Fruit fly (Drosophila melanogaster) whole organism, wandering third instar larva: ENCODE measurements around the gene Cow.

Experiments
- CG32264 ChIP-seq: fragments of 200-800 bp; sonication (Bioruptor generic); optimal IDR thresholded peaks from 2 replicates; lab custom pipeline; 2016; ENCODE audit warnings: missing biosample characterization, missing genetic modification characterization
- CG9705 ChIP-seq: fragments of 200-800 bp; sonication (Bioruptor generic); optimal IDR thresholded peaks from 2 replicates; lab custom pipeline; 2018; ENCODE audit warnings: missing biosample characterization, mild to moderate bottlenecking, missing genetic modification characterization
- CrebA ChIP-seq: fragments of 200-800 bp; sonication (Bioruptor generic); optimal IDR thresholded peaks from 2 replicates; lab custom pipeline; 2016; ENCODE audit warnings: missing biosample characterization, mild to moderate bottlenecking, missing genetic modification characterization, borderline replicate concordance
- Dfd ChIP-seq: fragments of >200 bp; optimal IDR thresholded peaks from 2 replicates; lab custom pipeline; 2017; ENCODE audit warnings: missing biosample characterization, missing genetic modification characterization
- Dif ChIP-seq: fragments of 200-275, 200-300 bp; sonication (Bioruptor generic); optimal IDR thresholded peaks from 2 replicates; lab custom pipeline; 2018; ENCODE audit warnings: missing biosample characterization, missing genetic modification characterization; ENCODE audit not compliant: partially characterized antibody
- GATAd ChIP-seq: sonication (Bioruptor generic); optimal IDR thresholded peaks from 2 replicates; lab custom pipeline; 2016; ENCODE audit warnings: missing biosample characterization, missing genetic modification characterization
- HLH106 ChIP-seq: fragments of 200-800 bp; optimal IDR thresholded peaks from 3 replicates; lab custom pipeline; 2019; ENCODE audit warnings: missing biosample characterization, mild to moderate bottlenecking, missing genetic modification characterization, moderate library complexity
- Hnf4 ChIP-seq: fragments of 200-800 bp; sonication (Bioruptor generic); optimal IDR thresholded peaks from 2 replicates; lab custom pipeline; 2016; ENCODE audit warnings: missing biosample characterization, mild to moderate bottlenecking, missing genetic modification characterization
- Hr78 ChIP-seq: fragments of >200 bp; optimal IDR thresholded peaks from 2 replicates; lab custom pipeline; 2017; ENCODE audit warnings: missing biosample characterization, missing genetic modification characterization
- Hr83 ChIP-seq: fragments of 200-300 bp; sonication (Bioruptor generic); optimal IDR thresholded peaks from 2 replicates; lab custom pipeline; 2016; ENCODE audit warnings: missing biosample characterization, mild to moderate bottlenecking, missing genetic modification characterization, moderate library complexity; ENCODE audit not compliant: poor library complexity, severe bottlenecking
- Jra ChIP-seq: sonication (Bioruptor generic); optimal IDR thresholded peaks from 2 replicates; lab custom pipeline; 2016; ENCODE audit warnings: missing biosample characterization, missing genetic modification characterization
- Mio ChIP-seq: sonication (Bioruptor generic); optimal IDR thresholded peaks from 2 replicates; lab custom pipeline; 2016; ENCODE audit warnings: missing biosample characterization, missing genetic modification characterization
- Myc ChIP-seq: fragments of >200 bp; optimal IDR thresholded peaks from 2 replicates; lab custom pipeline; 2017
- N ChIP-seq: fragments of >200 bp; optimal IDR thresholded peaks from 2 replicates; lab custom pipeline; 2018; ENCODE audit warnings: missing biosample characterization, missing external identifiers, missing genetic modification characterization
- OdsH ChIP-seq: fragments of 200-800 bp; sonication (Bioruptor generic); optimal IDR thresholded peaks from 2 replicates; lab custom pipeline; 2016; ENCODE audit warnings: missing biosample characterization, mild to moderate bottlenecking, missing genetic modification characterization
- Rel ChIP-seq, 2 experiments: fragments of 200-800 bp; sonication (Bioruptor generic) in 1 of 2; optimal IDR thresholded peaks; 2 replicates in 1 of 2; 3 replicates in 1 of 2; lab custom pipeline; 2016 to 2019; ENCODE audit warnings: mild to moderate bottlenecking in 2 of 2, missing biosample characterization in 2 of 2, missing genetic modification characterization in 2 of 2, moderate library complexity in 1 of 2
- Sp1 ChIP-seq: fragments of 200-800 bp; sonication (Bioruptor generic); optimal IDR thresholded peaks from 3 replicates; lab custom pipeline; 2019; ENCODE audit warnings: missing biosample characterization, mild to moderate bottlenecking, missing genetic modification characterization, moderate library complexity
- Vsx2 ChIP-seq: fragments of 200-300, 225-300 bp; sonication (Bioruptor generic); optimal IDR thresholded peaks from 2 replicates; lab custom pipeline; 2018; ENCODE audit warnings: missing biosample characterization, missing genetic modification characterization; ENCODE audit not compliant: partially characterized antibody
- br ChIP-seq: fragments of 200-800 bp; sonication (Bioruptor generic); optimal IDR thresholded peaks from 2 replicates; lab custom pipeline; 2016; ENCODE audit warnings: missing biosample characterization, missing genetic modification characterization
- brk ChIP-seq: fragments of 200-800 bp; sonication (Bioruptor generic); optimal IDR thresholded peaks from 2 replicates; lab custom pipeline; 2016; ENCODE audit warnings: missing biosample characterization, mild to moderate bottlenecking, missing genetic modification characterization
- dl ChIP-seq, 2 experiments: fragments of 175-275, 200-275 bp in 1 of 2; fragments of 200-275 bp in 1 of 2; sonication (Bioruptor generic); optimal IDR thresholded peaks; lab custom pipeline; 2018; ENCODE audit warnings: mild to moderate bottlenecking in 2 of 2, missing biosample characterization in 2 of 2, missing genetic modification characterization in 2 of 2, moderate library complexity in 2 of 2; ENCODE audit not compliant: partially characterized antibody in 2 of 2, insufficient read depth in 1 of 2
- dmrt93B ChIP-seq: fragments of 200-800 bp; sonication (Bioruptor generic); optimal IDR thresholded peaks from 2 replicates; lab custom pipeline; 2018; ENCODE audit warnings: missing biosample characterization, mild to moderate bottlenecking, missing genetic modification characterization
- dsf ChIP-seq: sonication (Bioruptor generic); optimal IDR thresholded peaks from 2 replicates; lab custom pipeline; 2016; ENCODE audit warnings: missing biosample characterization, missing genetic modification characterization, borderline replicate concordance
- ey ChIP-seq: fragments of 200-800 bp; sonication (Bioruptor generic); optimal IDR thresholded peaks from 2 replicates; lab custom pipeline; 2016; ENCODE audit warnings: missing biosample characterization, missing genetic modification characterization
- foxo ChIP-seq, 2 experiments: fragments of 200-800 bp; sonication (Bioruptor generic); optimal IDR thresholded peaks; 2 replicates in 1 of 2; 3 replicates in 1 of 2; lab custom pipeline; 2016 to 2017; ENCODE audit warnings: missing biosample characterization in 2 of 2, missing genetic modification characterization in 2 of 2
- fru ChIP-seq: fragments of 200-800 bp; sonication (Bioruptor generic); optimal IDR thresholded peaks from 3 replicates; lab custom pipeline; 2016; ENCODE audit warnings: missing biosample characterization, mild to moderate bottlenecking, missing genetic modification characterization
- h ChIP-seq: fragments of 200-800 bp; sonication (Bioruptor generic); optimal IDR thresholded peaks from 3 replicates; lab custom pipeline; 2016; ENCODE audit warnings: missing biosample characterization, mild to moderate bottlenecking, missing genetic modification characterization
- lola ChIP-seq: fragments of >200 bp; optimal IDR thresholded peaks from 2 replicates; lab custom pipeline; 2017; ENCODE audit warnings: missing biosample characterization, missing genetic modification characterization
- psq ChIP-seq: fragments of 200-800 bp; sonication (Bioruptor generic); optimal IDR thresholded peaks from 3 replicates; lab custom pipeline; 2017; ENCODE audit warnings: missing biosample characterization, mild to moderate bottlenecking, missing genetic modification characterization, moderate library complexity
- rgr ChIP-seq: fragments of 200-800 bp; sonication (Bioruptor generic); optimal IDR thresholded peaks from 3 replicates; lab custom pipeline; 2016; ENCODE audit warnings: missing biosample characterization, mild to moderate bottlenecking, missing genetic modification characterization
- sage ChIP-seq: fragments of 200-800 bp; sonication (Bioruptor generic); optimal IDR thresholded peaks from 2 replicates; lab custom pipeline; 2016; ENCODE audit warnings: missing biosample characterization, mild to moderate bottlenecking, missing genetic modification characterization
- sv ChIP-seq: fragments of 200-800 bp; sonication (Bioruptor generic); optimal IDR thresholded peaks from 3 replicates; lab custom pipeline; 2016; ENCODE audit warnings: missing biosample characterization, missing genetic modification characterization
- tai ChIP-seq: sonication (Bioruptor generic); optimal IDR thresholded peaks from 2 replicates; lab custom pipeline; 2016; ENCODE audit warnings: missing biosample characterization, missing genetic modification characterization
- usp ChIP-seq: fragments of >200 bp; optimal IDR thresholded peaks from 2 replicates; lab custom pipeline; 2017; ENCODE audit warnings: missing biosample characterization, missing genetic modification characterization
- woc ChIP-seq: sonication (Bioruptor generic); optimal IDR thresholded peaks from 2 replicates; lab custom pipeline; 2016; ENCODE audit warnings: missing biosample characterization, mild to moderate bottlenecking, missing genetic modification characterization

Gene Cow

dm6 chr3R:23156347-23156864, 43.9 kb upstream of the Cow start:
- no peak for TF ChIP-seq N (GFP tag; lab: Kevin White, UChicago)
- no peak for TF ChIP-seq CG9705 (GFP tag; lab: Kevin White, UChicago)
- no peak for TF ChIP-seq rgr (GFP tag; lab: Kevin White, UChicago)
- TF ChIP-seq Myc, result no peak
- no peak for TF ChIP-seq woc (GFP tag; lab: Kevin White, UChicago)

dm6 chr3R:23149021-23149571, 36.6 kb upstream of the Cow start:
- no peak for TF ChIP-seq Dif (GFP tag; lab: Kevin White, UChicago)
- TF ChIP-seq Vsx2, result no peak
- peak; percentile 22 for TF ChIP-seq sage
- TF ChIP-seq dmrt93B (GFP tag; lab: Kevin White, UChicago), result peak; percentile 78
- no peak for TF ChIP-seq Hr83 (GFP tag; lab: Kevin White, UChicago)
- peak; percentile 76 for TF ChIP-seq OdsH (GFP tag; lab: Kevin White, UChicago)
- peak; percentile 47 for TF ChIP-seq tai (GFP tag; lab: Kevin White, UChicago)
- peak; percentile 55 for TF ChIP-seq ey (GFP tag; lab: Kevin White, UChicago)
- TF ChIP-seq Hnf4 (GFP tag; lab: Kevin White, UChicago), result peak; percentile 51
- TF ChIP-seq dl (GFP tag; optimal IDR thresholded peaks at IDR 0.05; lab: Kevin White, UChicago; ENCODE audit: insufficient read depth in 1 of 2, partially characterized antibody in 2 of 2), result no peak
- TF ChIP-seq HLH106 (tag; lab: Kevin White, UChicago), result peak; percentile 83
- no peak for TF ChIP-seq Myc
- TF ChIP-seq sv (GFP tag; lab: Kevin White, UChicago), result no peak
- peak; percentile 83 for TF ChIP-seq rgr (GFP tag; lab: Kevin White, UChicago)
- TF ChIP-seq fru (GFP tag; lab: Kevin White, UChicago), result peak; percentile 73
- TF ChIP-seq br, result peak; percentile 69
- peak; percentile 88 for TF ChIP-seq Sp1 (GFP tag; lab: Kevin White, UChicago)
- no peak for TF ChIP-seq Jra (GFP tag; lab: Kevin White, UChicago)
- TF ChIP-seq CG9705 (GFP tag; lab: Kevin White, UChicago), result peak; percentile 59
- TF ChIP-seq foxo (GFP tag; optimal IDR thresholded peaks at IDR 0.05; lab: Kevin White, UChicago), result peak in 1 of 2 experiments; percentile 78
- TF ChIP-seq h (GFP tag; lab: Kevin White, UChicago), result peak; percentile 77
- TF ChIP-seq Mio, result no peak
- TF ChIP-seq Dfd (GFP tag; lab: Kevin White, UChicago), result no peak
- TF ChIP-seq CrebA (GFP tag; lab: Kevin White, UChicago), result peak; percentile 2
- TF ChIP-seq Rel (GFP tag; optimal IDR thresholded peaks at IDR 0.05; lab: Kevin White, UChicago), result peak; percentile 36
- TF ChIP-seq Rel (tag; optimal IDR thresholded peaks at IDR 0.05; lab: Kevin White, UChicago), result peak; percentile 57
- TF ChIP-seq CG32264 (GFP tag; lab: Kevin White, UChicago), result no peak
- no peak for TF ChIP-seq dsf
- no peak for TF ChIP-seq woc (GFP tag; lab: Kevin White, UChicago)
- peak; percentile 90 for TF ChIP-seq psq (GFP tag; lab: Kevin White, UChicago)
- TF ChIP-seq usp (GFP tag; lab: Kevin White, UChicago), result no peak
- no peak for TF ChIP-seq lola (GFP tag; lab: Kevin White, UChicago)
- no peak for TF ChIP-seq Hr78 (GFP tag; lab: Kevin White, UChicago)
- TF ChIP-seq GATAd (GFP tag; lab: Kevin White, UChicago), result peak; percentile 34
- no peak for TF ChIP-seq brk (GFP tag; lab: Kevin White, UChicago)

- peak; percentile 47 for TF ChIP-seq CG9705 (GFP tag; lab: Kevin White, UChicago)
- no peak for TF ChIP-seq Dif (GFP tag; lab: Kevin White, UChicago)
- TF ChIP-seq lola (GFP tag; lab: Kevin White, UChicago), result no peak
- TF ChIP-seq woc (GFP tag; lab: Kevin White, UChicago), result peak; percentile 91
- TF ChIP-seq HLH106 (tag; lab: Kevin White, UChicago), result peak; percentile 82
- peak in 1 of 2 experiments; percentile 65 for TF ChIP-seq foxo (GFP tag; optimal IDR thresholded peaks at IDR 0.05; lab: Kevin White, UChicago)
- no peak for TF ChIP-seq CG32264 (GFP tag; lab: Kevin White, UChicago)
- peak; percentile 21 for TF ChIP-seq Myc
- peak; percentile 71 for TF ChIP-seq ey (GFP tag; lab: Kevin White, UChicago)
- no peak for TF ChIP-seq Rel (GFP tag; optimal IDR thresholded peaks at IDR 0.05; lab: Kevin White, UChicago)
- TF ChIP-seq Rel (tag; optimal IDR thresholded peaks at IDR 0.05; lab: Kevin White, UChicago), result peak; percentile 34
- TF ChIP-seq fru (GFP tag; lab: Kevin White, UChicago), result peak; percentile 75
- TF ChIP-seq rgr (GFP tag; lab: Kevin White, UChicago), result peak; percentile 46
- TF ChIP-seq OdsH (GFP tag; lab: Kevin White, UChicago), result peak; percentile 59
- no peak for TF ChIP-seq dl (GFP tag; optimal IDR thresholded peaks at IDR 0.05; lab: Kevin White, UChicago; ENCODE audit: insufficient read depth in 1 of 2, partially characterized antibody in 2 of 2)
- peak; percentile 39 for TF ChIP-seq br
- peak; percentile 63 for TF ChIP-seq dmrt93B (GFP tag; lab: Kevin White, UChicago)
- TF ChIP-seq h (GFP tag; lab: Kevin White, UChicago), result peak; percentile 67
- TF ChIP-seq Sp1 (GFP tag; lab: Kevin White, UChicago), result peak; percentile 55
These were observed 35.9 kb upstream of the Cow start for dm6 chr3R:23148433-23148832.
